Fruit fly (Drosophila melanogaster) whole organism, embryonic: Measurements from ENCODE around the gene VhaM9.7-d.

Experiments
- Asciz ChIP-seq: fragments of 200-800 bp; sonication (Bioruptor generic); optimal IDR thresholded peaks from 2 replicates; lab custom pipeline; 2017; ENCODE audit warnings: missing biosample characterization, mild to moderate bottlenecking, missing genetic modification characterization, missing genetic modification reagents
- Atf-2 ChIP-seq: fragments of 200-800 bp; sonication (Bioruptor generic); optimal IDR thresholded peaks from 2 replicates; lab custom pipeline; 2016; ENCODE audit warnings: missing biosample characterization, missing genetic modification characterization
- CG13287 ChIP-seq: fragments of 200-800 bp; sonication (Bioruptor generic); IDR thresholded peaks from 2 replicates; pipeline ENCODE4 v1.3.6; 2022; ENCODE audit warnings: missing biosample characterization, missing genetic modification characterization; ENCODE audit not compliant: partially characterized antibody
- CG14860 ChIP-seq: fragments of 200-800 bp; sonication (Bioruptor generic); IDR thresholded peaks from 3 replicates; pipeline ENCODE4 v1.3.6; 2022; ENCODE audit warnings: missing biosample characterization, missing genetic modification characterization; ENCODE audit not compliant: partially characterized antibody
- CG1529 ChIP-seq: fragments of 200-800 bp; sonication (Bioruptor generic); optimal IDR thresholded peaks from 3 replicates; lab custom pipeline; 2018; ENCODE audit warnings: missing biosample characterization, missing genetic modification characterization
- CG1603 ChIP-seq: fragments of 200-800 bp; sonication (Bioruptor generic); optimal IDR thresholded peaks from 2 replicates; lab custom pipeline; 2019; ENCODE audit warnings: missing biosample characterization, mild to moderate bottlenecking, missing genetic modification characterization, moderate library complexity
- CG17385 ChIP-seq: fragments of 200-800 bp; sonication (Bioruptor generic); optimal IDR thresholded peaks from 3 replicates; lab custom pipeline; 2018; ENCODE audit warnings: missing biosample characterization, mild to moderate bottlenecking, missing genetic modification characterization
- CG17568 ChIP-seq: fragments of 200-800 bp; sonication (Bioruptor generic); optimal IDR thresholded peaks from 2 replicates; lab custom pipeline; 2018; ENCODE audit warnings: missing biosample characterization, mild to moderate bottlenecking, missing genetic modification characterization, moderate library complexity
- CG2712 ChIP-seq: fragments of 200-800 bp; optimal IDR thresholded peaks from 3 replicates; lab custom pipeline; 2019; ENCODE audit warnings: missing biosample characterization, mild to moderate bottlenecking, missing genetic modification characterization, moderate library complexity
- CG2875 ChIP-seq: fragments of 200-800 bp; sonication (Bioruptor generic); optimal IDR thresholded peaks from 2 replicates; lab custom pipeline; 2017; ENCODE audit warnings: missing biosample characterization, mild to moderate bottlenecking, missing genetic modification characterization, missing genetic modification reagents
- CG34422 ChIP-seq: fragments of 200-800 bp; sonication (Bioruptor generic); IDR thresholded peaks from 3 replicates; pipeline ENCODE4 v1.3.6; 2022; ENCODE audit warnings: missing biosample characterization, missing genetic modification characterization
- CG4282 ChIP-seq: fragments of 200-800 bp; sonication (Bioruptor generic); optimal IDR thresholded peaks from 2 replicates; lab custom pipeline; 2016; ENCODE audit warnings: missing biosample characterization, missing genetic modification characterization
- CG4707 ChIP-seq: fragments of 200-800 bp; sonication (Bioruptor generic); optimal IDR thresholded peaks from 2 replicates; lab custom pipeline; 2018; ENCODE audit warnings: missing biosample characterization, mild to moderate bottlenecking, missing genetic modification characterization, moderate library complexity
- CG8359 ChIP-seq: fragments of 200-800 bp; sonication (Bioruptor generic); optimal IDR thresholded peaks from 2 replicates; lab custom pipeline; 2017; ENCODE audit warnings: missing biosample characterization, mild to moderate bottlenecking, missing genetic modification characterization, borderline replicate concordance
- CG9876 ChIP-seq: fragments of 200-800 bp; sonication (Bioruptor generic); optimal IDR thresholded peaks from 2 replicates; lab custom pipeline; 2016; ENCODE audit warnings: missing biosample characterization, missing genetic modification characterization
- Dek ChIP-seq: fragments of 200-800 bp; sonication (Bioruptor generic); optimal IDR thresholded peaks from 3 replicates; lab custom pipeline; 2019; ENCODE audit warnings: missing biosample characterization, mild to moderate bottlenecking, missing genetic modification characterization, moderate library complexity
- Ets97D ChIP-seq: fragments of 200-800 bp; sonication (Bioruptor generic); optimal IDR thresholded peaks from 3 replicates; lab custom pipeline; 2016; ENCODE audit warnings: missing biosample characterization, missing genetic modification characterization
- HmgZ ChIP-seq: fragments of 200-800 bp; sonication (Bioruptor generic); optimal IDR thresholded peaks from 2 replicates; lab custom pipeline; 2018; ENCODE audit warnings: missing biosample characterization, mild to moderate bottlenecking, missing genetic modification characterization
- Hr39 ChIP-seq: fragments of >200 bp; optimal IDR thresholded peaks from 2 replicates; lab custom pipeline; 2017
- MBD-R2 ChIP-seq: fragments of 200-800 bp; sonication (Bioruptor generic); IDR thresholded peaks from 2 replicates; pipeline ENCODE4 v1.3.6; 2022; ENCODE audit warnings: missing biosample characterization, missing genetic modification characterization
- Myb ChIP-seq: fragments of 200-800 bp; sonication (Bioruptor generic); optimal IDR thresholded peaks from 2 replicates; lab custom pipeline; 2016; ENCODE audit warnings: missing biosample characterization, missing genetic modification characterization
- NFAT ChIP-seq: fragments of 200-800 bp; sonication (Bioruptor generic); IDR thresholded peaks from 2 replicates; pipeline ENCODE4 v1.3.6; 2022; ENCODE audit warnings: missing biosample characterization, missing genetic modification characterization
- Sry-β ChIP-seq: fragments of 200-800 bp; sonication (Bioruptor generic); optimal IDR thresholded peaks from 2 replicates; lab custom pipeline; 2018; ENCODE audit warnings: missing biosample characterization, mild to moderate bottlenecking, missing genetic modification characterization, moderate library complexity
- Usf ChIP-seq: fragments of 200-800 bp; sonication (Bioruptor generic); optimal IDR thresholded peaks from 2 replicates; lab custom pipeline; 2017; ENCODE audit warnings: missing genotype, missing biosample characterization, missing genetic modification characterization
- ara ChIP-seq: fragments of 200-800 bp; sonication (Bioruptor generic); IDR thresholded peaks from 2 replicates; pipeline ENCODE4 v1.3.6; 2022; ENCODE audit warnings: missing biosample characterization, missing genetic modification characterization
- ato ChIP-seq: fragments of 200-800 bp; sonication (Bioruptor generic); IDR thresholded peaks from 2 replicates; pipeline ENCODE4 v1.3.6; 2022; ENCODE audit warnings: missing biosample characterization, missing genetic modification characterization; ENCODE audit not compliant: partially characterized antibody
- crc ChIP-seq: fragments of 200-800 bp; sonication (Bioruptor generic); optimal IDR thresholded peaks from 2 replicates; lab custom pipeline; 2016; ENCODE audit warnings: missing biosample characterization, missing genetic modification characterization
- crp ChIP-seq, 2 experiments: fragments of 200-800 bp; sonication (Bioruptor generic); optimal IDR thresholded peaks; 2 replicates in 1 of 2; 3 replicates in 1 of 2; lab custom pipeline; 2017; ENCODE audit warnings: missing biosample characterization in 2 of 2, missing genetic modification characterization in 2 of 2, mild to moderate bottlenecking in 1 of 2, moderate library complexity in 1 of 2
- danr ChIP-seq: fragments of 200-800 bp; sonication (Bioruptor generic); IDR thresholded peaks from 2 replicates; pipeline ENCODE4 v1.3.6; 2022; ENCODE audit warnings: missing biosample characterization, missing genetic modification characterization
- dimm ChIP-seq: fragments of 200-800 bp; sonication (Bioruptor generic); IDR thresholded peaks from 2 replicates; pipeline ENCODE4 v1.3.6; 2022; ENCODE audit warnings: missing biosample characterization, missing genetic modification characterization
- dpn ChIP-seq, 2 experiments: fragments of 200-800 bp; sonication (Bioruptor generic); optimal IDR thresholded peaks; 3 replicates each; lab custom pipeline; 2016; ENCODE audit warnings: missing biosample characterization in 2 of 2, missing genetic modification characterization in 2 of 2
- ham ChIP-seq: fragments of 200-800 bp; sonication (Bioruptor generic); IDR thresholded peaks from 2 replicates; pipeline ENCODE4 v1.3.6; 2022; ENCODE audit warnings: missing biosample characterization, missing genetic modification characterization
- her ChIP-seq: fragments of 200-800 bp; sonication (Bioruptor generic); optimal IDR thresholded peaks from 2 replicates; lab custom pipeline; 2016; ENCODE audit warnings: missing biosample characterization, missing genetic modification characterization
- ind ChIP-seq: fragments of 200-800 bp; sonication (Bioruptor generic); optimal IDR thresholded peaks from 3 replicates; lab custom pipeline; 2016; ENCODE audit warnings: missing biosample characterization, missing genetic modification characterization
- insv ChIP-seq, 2 experiments: fragments of 200-800 bp; sonication (Bioruptor generic); optimal IDR thresholded peaks; 3 replicates each; lab custom pipeline; 2016 to 2018; ENCODE audit warnings: missing biosample characterization in 2 of 2, missing genetic modification characterization in 2 of 2
- inv ChIP-seq: fragments of 200-800 bp; sonication (Bioruptor generic); IDR thresholded peaks from 2 replicates; pipeline ENCODE4 v1.3.6; 2022; ENCODE audit warnings: missing biosample characterization, missing genetic modification characterization; ENCODE audit not compliant: partially characterized antibody
- jumu ChIP-seq: fragments of 200-800 bp; sonication (Bioruptor generic); optimal IDR thresholded peaks from 3 replicates; lab custom pipeline; 2016; ENCODE audit warnings: missing biosample characterization, missing genetic modification characterization
- nerfin-2 ChIP-seq: fragments of 200-800 bp; sonication (Bioruptor generic); IDR thresholded peaks from 2 replicates; pipeline ENCODE4 v1.3.6; 2022; ENCODE audit warnings: missing biosample characterization, missing genetic modification characterization; ENCODE audit not compliant: partially characterized antibody
- oc ChIP-seq: fragments of 200-800 bp; sonication (Bioruptor generic); optimal IDR thresholded peaks from 2 replicates; lab custom pipeline; 2018; ENCODE audit warnings: missing biosample characterization, mild to moderate bottlenecking, missing genetic modification characterization, moderate library complexity
- phol ChIP-seq: fragments of 200-800 bp; sonication (Bioruptor generic); optimal IDR thresholded peaks from 3 replicates; lab custom pipeline; 2018; ENCODE audit warnings: missing biosample characterization, mild to moderate bottlenecking, missing genetic modification characterization, moderate library complexity
- pum ChIP-seq: fragments of 200-800 bp; sonication (Bioruptor generic); optimal IDR thresholded peaks from 2 replicates; lab custom pipeline; 2016; ENCODE audit warnings: missing biosample characterization, missing genetic modification characterization
- pzg ChIP-seq: fragments of 200-800 bp; sonication (Bioruptor generic); optimal IDR thresholded peaks from 3 replicates; lab custom pipeline; 2018; ENCODE audit warnings: missing biosample characterization, mild to moderate bottlenecking, missing genetic modification characterization, moderate library complexity
- ranshi ChIP-seq: fragments of 200-800 bp; sonication (Bioruptor generic); IDR thresholded peaks from 2 replicates; pipeline ENCODE4 v1.3.6; 2022; ENCODE audit warnings: missing biosample characterization, missing genetic modification characterization
- sim ChIP-seq: fragments of 200-800 bp; sonication (Bioruptor generic); IDR thresholded peaks from 2 replicates; pipeline ENCODE4 v1.3.6; 2022; ENCODE audit warnings: missing biosample characterization, missing genetic modification characterization
- sisA ChIP-seq: fragments of 200-800 bp; sonication (Bioruptor generic); IDR thresholded peaks from 2 replicates; pipeline ENCODE4 v1.3.6; 2022; ENCODE audit warnings: missing biosample characterization, missing genetic modification characterization
- sug ChIP-seq: fragments of 200-800 bp; optimal IDR thresholded peaks from 2 replicates; lab custom pipeline; 2019; ENCODE audit warnings: missing biosample characterization, mild to moderate bottlenecking, missing genetic modification characterization, moderate library complexity
- trem ChIP-seq: fragments of 200-800 bp; optimal IDR thresholded peaks from 3 replicates; lab custom pipeline; 2019; ENCODE audit warnings: missing biosample characterization, mild to moderate bottlenecking, missing genetic modification characterization, moderate library complexity
- wek ChIP-seq: fragments of 200-800 bp; sonication (Bioruptor generic); optimal IDR thresholded peaks from 3 replicates; lab custom pipeline; 2018; ENCODE audit warnings: missing biosample characterization, mild to moderate bottlenecking, missing genetic modification characterization, moderate library complexity
- wor ChIP-seq: fragments of 200-800 bp; sonication (Bioruptor generic); IDR thresholded peaks from 2 replicates; pipeline ENCODE4 v1.3.6; 2022; ENCODE audit warnings: missing biosample characterization, missing genetic modification characterization

VhaM9.7-d gene

DNA sequence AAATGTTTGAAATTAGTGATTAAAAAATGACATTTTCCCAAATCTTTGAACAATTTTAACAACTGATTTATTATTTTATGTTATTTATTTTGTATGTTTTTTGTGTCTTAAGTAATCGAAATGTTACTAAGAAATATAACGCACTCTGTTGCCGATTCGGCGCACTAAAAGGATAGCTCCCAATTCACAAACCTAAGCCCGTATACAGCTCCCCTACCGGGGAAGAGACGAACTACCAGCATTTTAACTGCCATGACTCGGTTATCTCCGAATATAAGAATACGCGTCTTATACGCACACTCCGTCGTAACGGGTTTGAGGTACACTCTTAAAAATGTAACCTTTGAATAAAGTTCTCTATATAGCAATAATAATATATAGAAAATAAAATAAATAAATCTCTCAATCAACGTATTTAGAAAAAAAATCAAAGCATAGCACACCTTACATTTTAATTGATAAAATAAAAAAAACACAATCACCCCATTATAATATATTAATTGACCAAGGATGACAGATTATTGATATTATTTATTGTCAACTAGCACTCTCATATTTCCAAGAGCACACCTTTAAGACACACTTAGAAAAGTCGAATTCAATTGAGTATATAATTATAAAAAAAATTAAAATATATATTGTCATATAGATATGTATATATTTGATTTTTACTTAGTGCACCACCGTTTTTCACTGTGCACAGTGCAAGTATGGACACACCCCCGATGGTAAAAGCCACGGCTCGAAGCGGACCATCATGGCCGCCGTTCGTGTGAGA, 17.1 kb upstream of the VhaM9.7-d start (continued):
- peak; percentile 54 for TF ChIP-seq ara
- TF ChIP-seq ato = no peak
- peak; percentile 60 for TF ChIP-seq NFAT (GFP tag; lab: Robert Waterston, UW)
- TF ChIP-seq pum (GFP tag; lab: Kevin White, UChicago) = peak; percentile 46
- no peak for TF ChIP-seq her (GFP tag; lab: Kevin White, UChicago)
- TF ChIP-seq dimm (GFP tag; lab: Robert Waterston, UW) = no peak
- TF ChIP-seq CG9876 (GFP tag; lab: Kevin White, UChicago) = peak; percentile 26
- peak; percentile 82 for TF ChIP-seq CG2875 (GFP tag; lab: Kevin White, UChicago)
- TF ChIP-seq dpn (GFP tag; optimal IDR thresholded peaks at IDR 0.05; lab: Kevin White, UChicago) = peak in 1 of 2 experiments; percentile 72
- TF ChIP-seq phol (tag; lab: Kevin White, UChicago) = peak; percentile 90
- TF ChIP-seq sim (GFP tag; lab: Robert Waterston, UW) = no peak
- peak; percentile 15 for TF ChIP-seq Atf-2 (GFP tag; lab: Kevin White, UChicago)
- TF ChIP-seq CG14860 (GFP tag; lab: Robert Waterston, UW) = no peak
- peak; percentile 76 for TF ChIP-seq sug (tag; lab: Kevin White, UChicago)
- TF ChIP-seq CG34422 = no peak
- no peak for TF ChIP-seq Ets97D (GFP tag; lab: Kevin White, UChicago)
- TF ChIP-seq CG4282 (GFP tag; lab: Kevin White, UChicago) = no peak
- TF ChIP-seq CG4707 = peak; percentile 49
- TF ChIP-seq pzg (GFP tag; lab: Kevin White, UChicago) = peak; percentile 12
- TF ChIP-seq HmgZ (tag; lab: Kevin White, UChicago) = no peak
- TF ChIP-seq wek (GFP tag; lab: Kevin White, UChicago) = no peak
- TF ChIP-seq trem (tag; lab: Kevin White, UChicago) = peak; percentile 74
- peak; percentile 53 for TF ChIP-seq sisA (GFP tag; lab: Robert Waterston, UW)
- TF ChIP-seq jumu (GFP tag; lab: Kevin White, UChicago) = no peak
- TF ChIP-seq danr (GFP tag; lab: Robert Waterston, UW) = peak; percentile 52; the same call in 1 of the 2 replicates
- no peak for TF ChIP-seq ham (GFP tag; lab: Robert Waterston, UW)
- peak; percentile 80 for TF ChIP-seq CG17385 (GFP tag; lab: Kevin White, UChicago)
- no peak for TF ChIP-seq ranshi
- peak; percentile 63 for TF ChIP-seq oc (tag; lab: Kevin White, UChicago)
- TF ChIP-seq CG8359 (GFP tag; lab: Kevin White, UChicago) = peak; percentile 72
- TF ChIP-seq nerfin-2 (GFP tag; lab: Robert Waterston, UW) = no peak
- TF ChIP-seq CG2712 (tag; lab: Kevin White, UChicago) = peak; percentile 93
- TF ChIP-seq CG13287 (GFP tag; lab: Robert Waterston, UW) = peak; percentile 10; the same call in 1 of the 2 replicates
- TF ChIP-seq crp (GFP tag; optimal IDR thresholded peaks at IDR 0.05; lab: Kevin White, UChicago) = peak in 1 of 2 experiments; percentile 28
- peak; percentile 48 for TF ChIP-seq CG1529 (GFP tag; lab: Kevin White, UChicago)
- peak; percentile 64 for TF ChIP-seq ind (GFP tag; lab: Kevin White, UChicago)
- peak; percentile 67 for TF ChIP-seq CG1603
- 0 out of 2 replicates have a peak, but pooled peaks have one; percentile 13 for TF ChIP-seq MBD-R2 (GFP tag; lab: Robert Waterston, UW)
- TF ChIP-seq crc (GFP tag; lab: Kevin White, UChicago) = no peak
- TF ChIP-seq Hr39 (lab: Kevin White, UChicago) = no peak
- peak; percentile 36 for TF ChIP-seq Myb
- TF ChIP-seq Asciz = peak; percentile 82
- no peak for TF ChIP-seq inv (GFP tag; lab: Robert Waterston, UW)
- peak; percentile 84 for TF ChIP-seq Dek (tag; lab: Kevin White, UChicago)
- TF ChIP-seq Usf (GFP tag; lab: Kevin White, UChicago) = peak; percentile 73
- peak; percentile 39 for TF ChIP-seq wor
- peak in 1 of 2 experiments; percentile 71 for TF ChIP-seq insv (GFP tag; optimal IDR thresholded peaks at IDR 0.05; lab: Kevin White, UChicago)
- peak; percentile 54 for TF ChIP-seq Sry-β (GFP tag; lab: Kevin White, UChicago)
- peak; percentile 46 for TF ChIP-seq CG17568
